Worm (Caenorhabditis elegans): ENCODE results near the gene nspg-7.2.

The nspg-7.2 gene

DNA sequence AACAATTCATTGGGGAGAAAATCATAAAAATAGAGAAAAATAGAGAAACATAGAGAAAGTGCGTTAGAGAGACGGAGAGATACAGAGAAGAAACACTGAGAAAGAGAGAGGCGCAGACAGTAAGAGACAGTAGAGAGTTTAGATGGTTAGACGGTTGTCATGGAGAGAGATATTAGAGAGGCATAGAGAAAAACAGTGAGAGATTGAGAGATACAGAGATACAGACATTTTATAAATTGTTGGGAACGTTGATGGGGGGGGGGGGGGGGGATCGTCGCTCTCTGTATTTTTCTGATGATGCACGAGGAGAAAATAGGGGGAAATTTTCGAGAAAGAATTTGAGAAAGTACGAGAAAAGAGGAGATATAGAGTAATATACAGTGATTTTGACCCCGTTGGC lies 21.1 kb upstream of the nspg-7.2 start (continued):
- no peak for TF ChIP-seq ztf-25 (GFP tag; IDR thresholded peaks at IDR 0.05)

- TF ChIP-seq Y79H2A.3 (GFP tag; conservative IDR thresholded peaks at IDR 0.05) (no peak), chd-7 (tag; optimal IDR thresholded peaks at IDR 0.05) (no peak), let-607 (tag; optimal IDR thresholded peaks at IDR 0.05) (no peak), tbp1 (GFP tag; optimal IDR thresholded peaks at IDR 0.05) (no peak), F49E8.2 (tag; optimal IDR thresholded peaks at IDR 0.05; ENCODE audit: insufficient read depth) (no peak), xnd-1 (tag; optimal IDR thresholded peaks at IDR 0.05) (no peak), bed-2 (GFP tag; IDR thresholded peaks at IDR 0.05) (no peak), him-1 (tag; optimal IDR thresholded peaks at IDR 0.05) (no peak), atf-7 (tag; optimal IDR thresholded peaks at IDR 0.05) (no peak)
These were observed 20.4 kb upstream of the nspg-7.2 start, which contains the start of gene Y53G8AM.8 for ce11 chrIII:3278610-3279009. Y53G8AM.8 (minus strand) TSS chrIII:3278710.

ce11 chrIII:3273141-3273540 lies 14.9 kb upstream of the nspg-7.2 start:
- TF ChIP-seq cebp-1 (GFP tag; IDR thresholded peaks at IDR 0.05) (no peak), cebp-1 (tag; optimal IDR thresholded peaks at IDR 0.05) (peak; percentile 13), attf-5 (GFP tag; optimal IDR thresholded peaks at IDR 0.05) (peak; percentile 23), dox-1 (GFP tag; IDR thresholded peaks at IDR 0.05) (0 out of 2 replicates have a peak, but pooled peaks have one; percentile 6), hmg-1.2 (GFP tag; IDR thresholded peaks at IDR 0.05) (peak; percentile 26; the same call in 1 of the 2 replicates), ztf-18 (tag; optimal IDR thresholded peaks at IDR 0.05) (no peak), lin-40 (tag; optimal IDR thresholded peaks at IDR 0.05) (peak; percentile 10)

ce11 chrIII:3271682-3272081 lies 13.5 kb upstream of the nspg-7.2 start:
- TF ChIP-seq ztf-18 (tag; optimal IDR thresholded peaks at IDR 0.05) (no peak), lin-54 (GFP tag; optimal IDR thresholded peaks at IDR 0.05) (peak; percentile 20), dox-1 (GFP tag; IDR thresholded peaks at IDR 0.05) (peak; percentile 76), ztf-26 (tag; optimal IDR thresholded peaks at IDR 0.05) (peak; percentile 83), repo-1 (tag; optimal IDR thresholded peaks at IDR 0.05) (peak; percentile 32), K11D2.4 (GFP tag; IDR thresholded peaks at IDR 0.05) (peak; percentile 68; the same call in 1 of the 2 replicates), ceh-27 (GFP tag; optimal IDR thresholded peaks at IDR 0.05) (peak; percentile 33), Y56A3A.18 (GFP tag; IDR thresholded peaks at IDR 0.05) (0 out of 2 replicates have a peak, but pooled peaks have one; percentile 30), ekl-4 (GFP tag; IDR thresholded peaks at IDR 0.05) (no peak), tbp1 (GFP tag; optimal IDR thresholded peaks at IDR 0.05) (peak; percentile 35), mxl-1 (tag; optimal IDR thresholded peaks at IDR 0.05) (no peak), chd-7 (tag; optimal IDR thresholded peaks at IDR 0.05) (peak; percentile 53), unc-130 (GFP tag; optimal IDR thresholded peaks at IDR 0.05) (no peak), nhr-80 (tag; optimal IDR thresholded peaks at IDR 0.05) (peak; percentile 58), madf-8 (GFP tag; conservative IDR thresholded peaks at IDR 0.05) (no peak), ets-4 (GFP tag; optimal IDR thresholded peaks at IDR 0.05) (peak; percentile 15), B0336.3 (GFP tag; IDR thresholded peaks at IDR 0.05) (peak; percentile 68), atf-7 (tag; optimal IDR thresholded peaks at IDR 0.05) (peak; percentile 5), attf-5 (GFP tag; optimal IDR thresholded peaks at IDR 0.05) (peak; percentile 35), F57C9.4 (tag; optimal IDR thresholded peaks at IDR 0.05) (no peak), K12H6.12 (tag; optimal IDR thresholded peaks at IDR 0.05) (peak; percentile 46), hrde-1 (tag; optimal IDR thresholded peaks at IDR 0.05; ENCODE audit: borderline replicate concordance) (no peak), hmg-1.2 (GFP tag; IDR thresholded peaks at IDR 0.05) (peak; percentile 86), somi-1 (GFP tag; optimal IDR thresholded peaks at IDR 0.05) (peak; percentile 90), lin-26 (GFP tag; IDR thresholded peaks at IDR 0.05) (0 out of 2 replicates have a peak, but pooled peaks have one; percentile 15), zfh-2 (GFP tag; conservative IDR thresholded peaks at IDR 0.05) (peak; percentile 96), lin-40 (tag; optimal IDR thresholded peaks at IDR 0.05) (peak; percentile 91), egrh-3 (GFP tag; IDR thresholded peaks at IDR 0.05) (peak; percentile 81), C06A6.2 (GFP tag; conservative IDR thresholded peaks at IDR 0.05) (no peak), lin-35 (GFP tag; optimal IDR thresholded peaks at IDR 0.05) (peak in 1 of 3 experiments; percentile 6), hsf-1 (GFP tag; IDR thresholded peaks at IDR 0.05) (no peak), cebp-1 (GFP tag; IDR thresholded peaks at IDR 0.05) (no peak), cebp-1 (tag; optimal IDR thresholded peaks at IDR 0.05) (peak; percentile 73)
